Worm (Caenorhabditis elegans) whole organism, L1 larva: ENCODE data around the gene clpf-1.

Experiments
- C04F5.9 ChIP-seq: sonication (generic microtip); optimal IDR thresholded peaks from 2 replicates; lab custom pipeline; 2016; ENCODE audit warnings: missing genetic modification characterization, missing compliant biosample characterization
- C34B4.2 ChIP-seq: sonication (generic microtip); optimal IDR thresholded peaks from 2 replicates; lab custom pipeline; 2017; ENCODE audit warnings: mild to moderate bottlenecking, missing genetic modification characterization, missing compliant biosample characterization
- Y116A8C.19 ChIP-seq: sonication (generic microtip); optimal IDR thresholded peaks from 2 replicates; lab custom pipeline; 2016; ENCODE audit warnings: missing compliant biosample characterization, missing genetic modification characterization, borderline replicate concordance
- alr-1 ChIP-seq: fragments of 200-800 bp; sonication (Bioruptor generic); optimal IDR thresholded peaks from 2 replicates; lab custom pipeline; 2018; ENCODE audit warnings: borderline replicate concordance, mild to moderate bottlenecking, missing genetic modification characterization, missing compliant biosample characterization
- aly-2 ChIP-seq: fragments of 150-350 bp; optimal IDR thresholded peaks from 2 replicates; lab custom pipeline; 2014; ENCODE audit warnings: missing biosample characterization, missing genetic modification characterization
- ama-1 ChIP-seq: fragments of 150-350 bp; optimal IDR thresholded peaks from 2 replicates; lab custom pipeline; 2014
- blmp-1 ChIP-seq: fragments of 150-350 bp; optimal IDR thresholded peaks from 2 replicates; lab custom pipeline; 2014; ENCODE audit warnings: missing biosample characterization, missing genetic modification characterization
- ceh-63 ChIP-seq: fragments of 200-800 bp; sonication (Bioruptor generic); optimal IDR thresholded peaks from 2 replicates; lab custom pipeline; 2018; ENCODE audit warnings: mild to moderate bottlenecking, missing genetic modification characterization, missing compliant biosample characterization
- ceh-8 ChIP-seq: fragments of 200-800 bp; sonication (Bioruptor generic); optimal IDR thresholded peaks from 2 replicates; lab custom pipeline; 2018; ENCODE audit warnings: mild to moderate bottlenecking, missing genetic modification characterization, moderate library complexity, missing compliant biosample characterization
- ceh-82 ChIP-seq, 3 experiments: fragments of 150-350 bp in 1 of 3; sonication (generic microtip) in 2 of 3; optimal IDR thresholded peaks; 2 replicates each; lab custom pipeline; 2014 to 2017; ENCODE audit warnings: missing biosample characterization in 3 of 3, missing genetic modification characterization in 3 of 3
- efl-3 ChIP-seq: fragments of 200-800 bp; sonication (Bioruptor generic); optimal IDR thresholded peaks from 2 replicates; lab custom pipeline; 2018; ENCODE audit warnings: mild to moderate bottlenecking, missing genetic modification characterization, missing compliant biosample characterization
- egl-13 ChIP-seq: sonication (generic microtip); optimal IDR thresholded peaks from 2 replicates; lab custom pipeline; 2016; ENCODE audit warnings: missing genotype, missing genetic modification reagents, missing genetic modification characterization, missing compliant biosample characterization
- egl-27 ChIP-seq, 2 experiments: fragments of 150-350 bp in 1 of 2; sonication (generic microtip); optimal IDR thresholded peaks; 3 replicates each; lab custom pipeline; 2017 to 2018; ENCODE audit warnings: missing biosample characterization in 2 of 2, missing genetic modification characterization in 2 of 2, missing genetic modification reagents in 2 of 2
- elt-2 ChIP-seq: sonication (generic microtip); optimal IDR thresholded peaks from 2 replicates; lab custom pipeline; 2016; ENCODE audit warnings: missing genetic modification characterization, mild to moderate bottlenecking, inconsistent platforms, missing compliant biosample characterization, missing genetic modification reagents
- elt-3 ChIP-seq, 6 experiments: fragments of 150-350 bp in 1 of 6; sonication (generic microtip); optimal IDR thresholded peaks; 2 replicates each; lab custom pipeline; 2017 to 2018; ENCODE audit warnings: missing biosample characterization in 6 of 6, missing genetic modification characterization in 6 of 6, inconsistent platforms in 1 of 6
- fkh-10 ChIP-seq: sonication (generic microtip); optimal IDR thresholded peaks from 2 replicates; lab custom pipeline; 2017; ENCODE audit warnings: missing biosample characterization, missing genetic modification reagents, missing genetic modification characterization
- hlh-17 ChIP-seq: fragments of 200-800 bp; sonication (Bioruptor generic); optimal IDR thresholded peaks from 2 replicates; lab custom pipeline; 2018; ENCODE audit warnings: missing genetic modification characterization, mild to moderate bottlenecking, missing compliant biosample characterization, moderate library complexity, borderline replicate concordance
- hlh-4 ChIP-seq: sonication (generic microtip); optimal IDR thresholded peaks from 2 replicates; lab custom pipeline; 2016; ENCODE audit warnings: mild to moderate bottlenecking, missing genetic modification characterization, missing compliant biosample characterization
- irx-1 ChIP-seq: sonication (generic microtip); optimal IDR thresholded peaks from 2 replicates; lab custom pipeline; 2016; ENCODE audit warnings: missing genetic modification characterization, missing compliant biosample characterization
- jun-1 ChIP-seq: fragments of 150-350 bp; optimal IDR thresholded peaks from 2 replicates; lab custom pipeline; 2014; ENCODE audit warnings: missing biosample characterization, missing genetic modification reagents, missing genetic modification characterization
- lin-13 ChIP-seq: fragments of 150-350 bp; optimal IDR thresholded peaks from 2 replicates; lab custom pipeline; 2014; ENCODE audit warnings: missing biosample characterization, missing genetic modification reagents, missing genetic modification characterization
- lin-14 ChIP-seq: fragments of 200-800 bp; sonication (Bioruptor generic); optimal IDR thresholded peaks from 2 replicates; lab custom pipeline; 2018; ENCODE audit warnings: mild to moderate bottlenecking, missing genetic modification characterization, moderate library complexity, missing compliant biosample characterization
- lin-35 ChIP-seq, 2 experiments: fragments of 150-350 bp; optimal IDR thresholded peaks; 2 replicates each; lab custom pipeline; 2014; ENCODE audit warnings: missing biosample characterization in 2 of 2, missing genetic modification characterization in 2 of 2, missing genetic modification reagents in 2 of 2
- lir-3 ChIP-seq: sonication (generic microtip); optimal IDR thresholded peaks from 2 replicates; lab custom pipeline; 2016; ENCODE audit warnings: mild to moderate bottlenecking, missing genetic modification characterization, moderate library complexity, missing compliant biosample characterization; ENCODE audit not compliant: poor library complexity
- lsy-2 ChIP-seq, 2 experiments: fragments of 150-350 bp; optimal IDR thresholded peaks; 2 replicates each; lab custom pipeline; 2014; ENCODE audit warnings: missing biosample characterization in 2 of 2, missing genetic modification characterization in 2 of 2
- mep-1 ChIP-seq: fragments of 150-350 bp; optimal IDR thresholded peaks from 2 replicates; lab custom pipeline; 2014; ENCODE audit warnings: missing biosample characterization, missing genetic modification characterization
- nhr-11 ChIP-seq: fragments of 150-350 bp; optimal IDR thresholded peaks from 2 replicates; lab custom pipeline; 2014; ENCODE audit warnings: missing biosample characterization, missing genetic modification characterization
- nhr-12 ChIP-seq: sonication (generic microtip); optimal IDR thresholded peaks from 2 replicates; lab custom pipeline; 2017; ENCODE audit warnings: missing biosample characterization, missing genetic modification characterization
- nhr-20 ChIP-seq: sonication (generic microtip); optimal IDR thresholded peaks from 2 replicates; lab custom pipeline; 2016; ENCODE audit warnings: mild to moderate bottlenecking, missing genetic modification characterization, missing compliant biosample characterization
- nhr-71 ChIP-seq: sonication (generic microtip); optimal IDR thresholded peaks from 2 replicates; lab custom pipeline; 2016; ENCODE audit warnings: mild to moderate bottlenecking, missing genetic modification characterization, moderate library complexity, missing compliant biosample characterization
- nhr-77 ChIP-seq: fragments of 150-350 bp; optimal IDR thresholded peaks from 2 replicates; lab custom pipeline; 2014; ENCODE audit warnings: missing biosample characterization, missing genetic modification characterization
- nhr-84 ChIP-seq: sonication (generic microtip); optimal IDR thresholded peaks from 2 replicates; lab custom pipeline; 2017; ENCODE audit warnings: missing biosample characterization, missing genetic modification characterization
- nhr-85 ChIP-seq: sonication (generic microtip); peaks from one replicate; lab custom pipeline; 2016; ENCODE audit warnings: missing genetic modification characterization, inconsistent platforms, missing compliant biosample characterization
- pax-3 ChIP-seq: fragments of 200-800 bp; sonication (Bioruptor generic); optimal IDR thresholded peaks from 2 replicates; lab custom pipeline; 2018; ENCODE audit warnings: mild to moderate bottlenecking, missing genetic modification characterization, moderate library complexity, missing compliant biosample characterization
- skn-1 ChIP-seq: fragments of 150-350 bp; optimal IDR thresholded peaks from 2 replicates; lab custom pipeline; 2014; ENCODE audit warnings: missing biosample characterization, missing genetic modification characterization
- snpc-4 ChIP-seq: fragments of 150-350 bp; optimal IDR thresholded peaks from 2 replicates; lab custom pipeline; 2014; ENCODE audit warnings: missing biosample characterization, missing genetic modification characterization
- snu-23 ChIP-seq: sonication (generic microtip); optimal IDR thresholded peaks from 2 replicates; lab custom pipeline; 2016; ENCODE audit warnings: missing genetic modification characterization, missing compliant biosample characterization
- sup-37 ChIP-seq: fragments of 200-800 bp; sonication (Bioruptor generic); optimal IDR thresholded peaks from 2 replicates; lab custom pipeline; 2018; ENCODE audit warnings: mild to moderate bottlenecking, missing genetic modification characterization, missing compliant biosample characterization
- tlp-1 ChIP-seq: fragments of 150-350 bp; optimal IDR thresholded peaks from 2 replicates; lab custom pipeline; 2014; ENCODE audit warnings: missing biosample characterization, missing genetic modification characterization
- unc-130 ChIP-seq: fragments of 150-350 bp; optimal IDR thresholded peaks from 2 replicates; lab custom pipeline; 2017; ENCODE audit warnings: missing biosample characterization, missing genetic modification characterization, inconsistent platforms
- unc-62 ChIP-seq: fragments of 150-350 bp; optimal IDR thresholded peaks from 2 replicates; lab custom pipeline; 2014; ENCODE audit warnings: missing biosample characterization, missing genetic modification reagents, missing genetic modification characterization
- xbp-1 ChIP-seq: sonication (generic microtip); optimal IDR thresholded peaks from 2 replicates; lab custom pipeline; 2016; ENCODE audit warnings: missing genetic modification characterization, missing compliant biosample characterization
- zag-1 ChIP-seq: fragments of 150-350 bp; optimal IDR thresholded peaks from 2 replicates; lab custom pipeline; 2014; ENCODE audit warnings: missing biosample characterization, missing genetic modification characterization

Gene clpf-1

ce11 chrIII:3389426-3390020 is 8.0 kb upstream of the clpf-1 start, which contains the start of the genes elmd-1 and hecw-1 (continued):
- peak; percentile 66 for TF ChIP-seq nhr-71
- TF ChIP-seq elt-2 (tag; lab: Kevin White, UChicago), result peak; percentile 41

ce11 chrIII:3390144-3390543 is 7.4 kb upstream of the clpf-1 start:
- no peak for TF ChIP-seq ceh-63 (GFP tag; lab: Kevin White, UChicago)
- no peak for TF ChIP-seq snu-23

- no peak for TF ChIP-seq xbp-1 (tag; lab: Kevin White, UChicago)
- TF ChIP-seq lin-14 (GFP tag; lab: Kevin White, UChicago), result no peak
- no peak for TF ChIP-seq hlh-17 (GFP tag; lab: Kevin White, UChicago)
- TF ChIP-seq tlp-1 (tag; lab: Kevin White, UChicago), result no peak
- no peak for TF ChIP-seq elt-3 (tag; optimal IDR thresholded peaks at IDR 0.05; lab: Kevin White, UChicago)
- TF ChIP-seq nhr-84 (tag; lab: Kevin White, UChicago), result no peak
- no peak for TF ChIP-seq mep-1 (tag; lab: Kevin White, UChicago)
- no peak for TF ChIP-seq ceh-8 (GFP tag; lab: Kevin White, UChicago)
- TF ChIP-seq aly-2 (tag; lab: Kevin White, UChicago), result no peak
- TF ChIP-seq nhr-12 (tag; lab: Kevin White, UChicago), result no peak
- no peak for TF ChIP-seq snpc-4 (tag; lab: Kevin White, UChicago)
- no peak for TF ChIP-seq alr-1 (tag; lab: Kevin White, UChicago)
- no peak for TF ChIP-seq Y116A8C.19 (tag; lab: Kevin White, UChicago)
- TF ChIP-seq nhr-77 (tag; lab: Kevin White, UChicago), result no peak
- TF ChIP-seq hlh-4 (tag; lab: Kevin White, UChicago), result no peak
- TF ChIP-seq irx-1 (tag; lab: Kevin White, UChicago), result no peak
- no peak for TF ChIP-seq egl-13
- no peak for TF ChIP-seq zag-1
- TF ChIP-seq sup-37, result no peak
These were observed 3.9 kb upstream of the clpf-1 start, which contains the start of gene mlc-4 for ce11 chrIII:3393687-3394086. Gene mlc-4, minus strand, starts transcription at chrIII:3393787.

ce11 chrIII:3395112-3395511 is 2.4 kb upstream of the clpf-1 start:
- no peak for TF ChIP-seq fkh-10 (GFP tag; lab: Kevin White, UChicago)
- TF ChIP-seq jun-1 (tag; lab: Kevin White, UChicago), result no peak
- TF ChIP-seq lin-35 (GFP tag; optimal IDR thresholded peaks at IDR 0.05; lab: Kevin White, UChicago), result no peak
- peak in 1 of 6 experiments; percentile 7 for TF ChIP-seq elt-3 (tag; optimal IDR thresholded peaks at IDR 0.05; lab: Kevin White, UChicago)
- TF ChIP-seq efl-3 (GFP tag; lab: Kevin White, UChicago), result no peak
- no peak for TF ChIP-seq pax-3 (tag; lab: Kevin White, UChicago)
- no peak for TF ChIP-seq skn-1 (tag; lab: Kevin White, UChicago)
- peak; percentile 60 for TF ChIP-seq blmp-1 (tag; lab: Kevin White, UChicago)
- TF ChIP-seq nhr-85 (tag; lab: Kevin White, UChicago), result peak; percentile 40
- no peak for TF ChIP-seq ama-1 (lab: Kevin White, UChicago)
- no peak for TF ChIP-seq lir-3 (tag; lab: Kevin White, UChicago)
- TF ChIP-seq, all 84 proteins: peak for 3

ce11 chrIII:3395874-3396467 is 1.6 kb upstream of the clpf-1 start, which contains the start of gene cri-3:
Gene cri-3, plus strand, starts transcription at chrIII:3396355.
- no peak for TF ChIP-seq fkh-10 (GFP tag; lab: Kevin White, UChicago)
- peak; percentile 5 for TF ChIP-seq snu-23
- TF ChIP-seq tlp-1 (tag; lab: Kevin White, UChicago), result no peak
- TF ChIP-seq unc-130, result no peak
- TF ChIP-seq mep-1 (tag; lab: Kevin White, UChicago), result no peak
- TF ChIP-seq ceh-82 (tag; optimal IDR thresholded peaks at IDR 0.05; lab: Kevin White, UChicago), result peak in 1 of 3 experiments; percentile 22
- TF ChIP-seq C34B4.2 (tag; lab: Kevin White, UChicago), result no peak
- no peak for TF ChIP-seq blmp-1 (tag; lab: Kevin White, UChicago)
- no peak for TF ChIP-seq unc-62
- no peak for TF ChIP-seq lin-13 (GFP tag; lab: Kevin White, UChicago)
- TF ChIP-seq alr-1 (tag; lab: Kevin White, UChicago), result no peak
- TF ChIP-seq lin-14 (GFP tag; lab: Kevin White, UChicago), result no peak
- no peak for TF ChIP-seq egl-27 (tag; optimal IDR thresholded peaks at IDR 0.05; lab: Kevin White, UChicago)
- TF ChIP-seq irx-1 (tag; lab: Kevin White, UChicago), result no peak
- no peak for TF ChIP-seq nhr-20 (tag; lab: Kevin White, UChicago)
- TF ChIP-seq elt-2 (tag; lab: Kevin White, UChicago), result no peak
- TF ChIP-seq nhr-11 (tag; lab: Kevin White, UChicago), result no peak
- TF ChIP-seq lsy-2 (tag; optimal IDR thresholded peaks at IDR 0.05; lab: Kevin White, UChicago), result peak in 1 of 2 experiments; percentile 64
- no peak for TF ChIP-seq C04F5.9 (tag; lab: Kevin White, UChicago)
